Fruit fly (Drosophila melanogaster): ENCODE results near the gene CG6418.

Gene CG6418

dm6 chr3L:10844548-10845530 lies 34.0 kb downstream of the CG6418 start (continued):
- TF ChIP-seq CG16813 (GFP tag; IDR thresholded peaks at IDR 0.05; ENCODE audit: partially characterized antibody) (no peak), maf-S (GFP tag; optimal IDR thresholded peaks at IDR 0.05) (peak; percentile 9), Oli (tag; optimal IDR thresholded peaks at IDR 0.05) (peak; percentile 64), CG6254 (GFP tag; optimal IDR thresholded peaks at IDR 0.05) (peak; percentile 27), CG14860 (GFP tag; IDR thresholded peaks at IDR 0.05; ENCODE audit: partially characterized antibody) (no peak), CG31365 (tag; optimal IDR thresholded peaks at IDR 0.05) (no peak), Fer1 (GFP tag; optimal IDR thresholded peaks at IDR 0.05) (no peak), CG13424 (tag; optimal IDR thresholded peaks at IDR 0.05) (peak; percentile 38), bcd (GFP tag; optimal IDR thresholded peaks at IDR 0.05) (peak; percentile 35), CG12942 (GFP tag; optimal IDR thresholded peaks at IDR 0.05) (no peak), CG6813 (GFP tag; optimal IDR thresholded peaks at IDR 0.05) (no peak)

- TF ChIP-seq twi (tag; optimal IDR thresholded peaks at IDR 0.05) (no peak), disco-r (GFP tag; optimal IDR thresholded peaks at IDR 0.05) (no peak), Kr (GFP tag; optimal IDR thresholded peaks at IDR 0.05) (no peak), Blimp-1 (GFP tag; optimal IDR thresholded peaks at IDR 0.05) (no peak), CG2199 (GFP tag; IDR thresholded peaks at IDR 0.05) (peak; percentile 60; the same call in 2 of the 3 replicates), gfzf (GFP tag; optimal IDR thresholded peaks at IDR 0.05) (no peak), croc (GFP tag; conservative IDR thresholded peaks at IDR 0.05) (no peak), cg (GFP tag; optimal IDR thresholded peaks at IDR 0.05) (peak; percentile 4), CG14860 (GFP tag; IDR thresholded peaks at IDR 0.05; ENCODE audit: partially characterized antibody) (no peak), pan (optimal IDR thresholded peaks at IDR 0.05) (no peak), pan (GFP tag; optimal IDR thresholded peaks at IDR 0.05 in 1 of 2, IDR thresholded peaks at IDR 0.05 in 1 of 2) (peak in 1 of 2 experiments; percentile 1), Pdp1 (GFP tag; optimal IDR thresholded peaks at IDR 0.05) (no peak), gsb-n (tag; optimal IDR thresholded peaks at IDR 0.05) (peak; percentile 36), pros (GFP tag; optimal IDR thresholded peaks at IDR 0.05) (peak; percentile 32), Hsf (GFP tag; optimal IDR thresholded peaks at IDR 0.05) (no peak), Sin3A (optimal IDR thresholded peaks at IDR 0.05) (no peak), CG10462 (GFP tag; optimal IDR thresholded peaks at IDR 0.05) (no peak), bcd (GFP tag; optimal IDR thresholded peaks at IDR 0.05) (no peak), hbn (GFP tag; IDR thresholded peaks at IDR 0.05; ENCODE audit: partially characterized antibody) (no peak), gcm (GFP tag; optimal IDR thresholded peaks at IDR 0.05) (no peak), CG1792 (GFP tag; optimal IDR thresholded peaks at IDR 0.05) (no peak), peb (GFP tag; IDR thresholded peaks at IDR 0.05) (no peak), CG15011 (GFP tag; optimal IDR thresholded peaks at IDR 0.05) (no peak), ftz-f1 (GFP tag; optimal IDR thresholded peaks at IDR 0.05) (no peak), gro (GFP tag; optimal IDR thresholded peaks at IDR 0.05) (no peak), grau (tag; optimal IDR thresholded peaks at IDR 0.05) (no peak), onecut (GFP tag; IDR thresholded peaks at IDR 0.05) (peak; percentile 93), Hmx (GFP tag; optimal IDR thresholded peaks at IDR 0.05) (no peak), crol (GFP tag; IDR thresholded peaks at IDR 0.05) (peak; percentile 38), CG7987 (GFP tag; optimal IDR thresholded peaks at IDR 0.05) (no peak), CG2202 (tag; optimal IDR thresholded peaks at IDR 0.05) (no peak), ato (GFP tag; IDR thresholded peaks at IDR 0.05; ENCODE audit: partially characterized antibody) (no peak), CG10959 (GFP tag; IDR thresholded peaks at IDR 0.05) (0 out of 2 replicates have a peak, but pooled peaks have one; percentile 0), dm (GFP tag; optimal IDR thresholded peaks at IDR 0.05) (no peak), rib (GFP tag; IDR thresholded peaks at IDR 0.05) (0 out of 2 replicates have a peak, but pooled peaks have one; percentile 29), CG18476 (GFP tag; optimal IDR thresholded peaks at IDR 0.05) (no peak), Taf1 (GFP tag; IDR thresholded peaks at IDR 0.05) (no peak), chinmo (GFP tag; IDR thresholded peaks at IDR 0.05; ENCODE audit: partially characterized antibody) (0 out of 4 replicates have a peak, but pooled peaks have one; percentile 31)
These were observed 35.2 kb downstream of the CG6418 start for dm6 chr3L:10843685-10844084.
